Worm (Caenorhabditis elegans) whole organism, L1 larva: Measurements from ENCODE around the gene Y116A8C.40.

ENCODE experiments used
- egl-27 ChIP-seq, 2 experiments: fragments of 150-350 bp in 1 of 2; sonication (generic microtip); optimal IDR thresholded peaks; 3 replicates each; lab custom pipeline; 2017 to 2018; ENCODE audit warnings: missing biosample characterization in 2 of 2, missing genetic modification characterization in 2 of 2, missing genetic modification reagents in 2 of 2
- sup-37 ChIP-seq: fragments of 200-800 bp; sonication (Bioruptor generic); optimal IDR thresholded peaks from 2 replicates; lab custom pipeline; 2018; ENCODE audit warnings: mild to moderate bottlenecking, missing genetic modification characterization, missing compliant biosample characterization
- swsn-7 ChIP-seq: sonication (generic microtip); optimal IDR thresholded peaks from 2 replicates; lab custom pipeline; 2016; ENCODE audit warnings: missing genetic modification characterization, missing compliant biosample characterization

DNA sequence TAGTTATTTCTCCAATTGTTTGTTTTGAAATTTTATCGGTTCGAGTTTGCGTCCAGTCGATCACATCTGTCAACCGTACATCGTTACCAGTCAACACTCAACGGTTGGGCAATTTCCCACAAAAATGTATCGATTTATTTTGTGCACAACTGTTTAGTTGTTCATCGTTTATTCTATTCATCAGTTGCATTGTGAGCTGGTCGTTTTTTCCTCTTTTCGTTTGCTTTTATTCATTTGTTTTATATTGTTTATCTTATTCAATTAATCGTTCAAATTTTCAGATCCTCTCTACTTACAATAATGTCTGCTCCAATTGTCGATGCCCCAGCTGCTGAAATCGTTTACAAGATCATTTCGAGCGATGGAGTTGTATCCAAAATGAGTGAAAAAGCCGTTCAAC lies 16.2 kb upstream of the Y116A8C.40 start, which contains the start of gene skr-12:
- no peak for TF ChIP-seq egl-27 (tag; optimal IDR thresholded peaks at IDR 0.05; lab: Kevin White, UChicago)
- TF ChIP-seq swsn-7 (tag; lab: Kevin White, UChicago) = no peak
- TF ChIP-seq sup-37 = no peak
